Worm (Caenorhabditis elegans) whole organism, L3 larva: Measurements from ENCODE around the gene Y73B6BL.22.

Experiments used
- R02D3.7 ChIP-seq: fragments of 150-350 bp; optimal IDR thresholded peaks from 2 replicates; lab custom pipeline; 2014; ENCODE audit warnings: missing biosample characterization, missing genetic modification characterization
- daf-12 ChIP-seq: fragments of 150-350 bp; optimal IDR thresholded peaks from 2 replicates; lab custom pipeline; 2014; ENCODE audit warnings: missing biosample characterization, missing genetic modification reagents, missing genetic modification characterization
- elt-2 ChIP-seq: sonication (generic microtip); optimal IDR thresholded peaks from 2 replicates; lab custom pipeline; 2016; ENCODE audit warnings: missing genetic modification reagents, mild to moderate bottlenecking, missing genetic modification characterization, missing compliant biosample characterization
- lin-15B ChIP-seq: fragments of 150-350 bp; optimal IDR thresholded peaks from 2 replicates; lab custom pipeline; 2014; ENCODE audit warnings: missing biosample characterization, missing genetic modification characterization
- mdl-1 ChIP-seq: fragments of 150-350 bp; optimal IDR thresholded peaks from 2 replicates; lab custom pipeline; 2014; ENCODE audit warnings: missing biosample characterization, missing genetic modification characterization
- nhr-11 ChIP-seq: fragments of 150-350 bp; optimal IDR thresholded peaks from 2 replicates; lab custom pipeline; 2014; ENCODE audit warnings: missing biosample characterization, missing genetic modification characterization
- nhr-23 ChIP-seq: fragments of 150-350 bp; optimal IDR thresholded peaks from 2 replicates; lab custom pipeline; 2014; ENCODE audit warnings: missing biosample characterization, missing genetic modification reagents, missing genetic modification characterization
- nhr-28 ChIP-seq: fragments of 150-350 bp; optimal IDR thresholded peaks from 2 replicates; lab custom pipeline; 2014; ENCODE audit warnings: missing biosample characterization, missing genetic modification characterization
- nhr-67 ChIP-seq: fragments of 150-350 bp; optimal IDR thresholded peaks from 2 replicates; lab custom pipeline; 2014; ENCODE audit warnings: missing biosample characterization, missing genetic modification characterization
- pha-4 ChIP-seq: fragments of 150-350 bp; optimal IDR thresholded peaks from 2 replicates; lab custom pipeline; 2014; ENCODE audit warnings: missing biosample characterization, missing genetic modification reagents, missing genetic modification characterization
- pqm-1 ChIP-seq: fragments of 150-350 bp; optimal IDR thresholded peaks from 2 replicates; lab custom pipeline; 2017; ENCODE audit warnings: missing biosample characterization, missing genetic modification characterization, inconsistent platforms
- tbx-2 ChIP-seq: sonication (generic microtip); optimal IDR thresholded peaks from 2 replicates; lab custom pipeline; 2016; ENCODE audit warnings: mild to moderate bottlenecking, missing genetic modification characterization, missing compliant biosample characterization

ce11 chrIV:6391566-6391965 lies 24.9 kb downstream of the Y73B6BL.22 start:
- TF ChIP-seq R02D3.7 (tag; lab: Kevin White, UChicago) (no peak), nhr-28 (tag; lab: Kevin White, UChicago) (no peak), pqm-1 (tag; lab: Kevin White, UChicago) (no peak), elt-2 (tag; lab: Kevin White, UChicago) (no peak), lin-15B (no peak), tbx-2 (tag; lab: Kevin White, UChicago) (no peak), daf-12 (tag; lab: Kevin White, UChicago) (no peak), nhr-23 (tag; lab: Kevin White, UChicago) (no peak), pha-4 (no peak), mdl-1 (no peak), nhr-11 (tag; lab: Kevin White, UChicago) (no peak), nhr-67 (tag; lab: Kevin White, UChicago) (no peak)
